Worm (Caenorhabditis elegans) whole organism, L1 larva: ENCODE data around the gene C33D9.13.

Experiments
- C04F5.9 ChIP-seq: sonication (generic microtip); optimal IDR thresholded peaks from 2 replicates; lab custom pipeline; 2016; ENCODE audit warnings: missing genetic modification characterization, missing compliant biosample characterization
- aha-1 ChIP-seq: fragments of 150-350 bp; optimal IDR thresholded peaks from 2 replicates; lab custom pipeline; 2014; ENCODE audit warnings: missing biosample characterization, missing genetic modification characterization
- aly-2 ChIP-seq: fragments of 150-350 bp; optimal IDR thresholded peaks from 2 replicates; lab custom pipeline; 2014; ENCODE audit warnings: missing biosample characterization, missing genetic modification characterization
- ama-1 ChIP-seq: fragments of 150-350 bp; optimal IDR thresholded peaks from 2 replicates; lab custom pipeline; 2014
- ceh-63 ChIP-seq: fragments of 200-800 bp; sonication (Bioruptor generic); optimal IDR thresholded peaks from 2 replicates; lab custom pipeline; 2018; ENCODE audit warnings: mild to moderate bottlenecking, missing genetic modification characterization, missing compliant biosample characterization
- ceh-8 ChIP-seq: fragments of 200-800 bp; sonication (Bioruptor generic); optimal IDR thresholded peaks from 2 replicates; lab custom pipeline; 2018; ENCODE audit warnings: mild to moderate bottlenecking, missing genetic modification characterization, moderate library complexity, missing compliant biosample characterization
- ceh-82 ChIP-seq, 3 experiments: fragments of 150-350 bp in 1 of 3; sonication (generic microtip) in 2 of 3; optimal IDR thresholded peaks; 2 replicates each; lab custom pipeline; 2014 to 2017; ENCODE audit warnings: missing biosample characterization in 3 of 3, missing genetic modification characterization in 3 of 3
- ceh-88 ChIP-seq: fragments of 200-800 bp; sonication (Bioruptor generic); IDR thresholded peaks from 2 replicates; pipeline ENCODE4 v1.3.6; 2022; ENCODE audit warnings: missing genetic modification characterization, missing compliant biosample characterization
- ceh-90 ChIP-seq: sonication (generic microtip); optimal IDR thresholded peaks from 2 replicates; lab custom pipeline; 2016; ENCODE audit warnings: missing genetic modification characterization, missing compliant biosample characterization
- ces-1 ChIP-seq: fragments of 150-350 bp; optimal IDR thresholded peaks from 2 replicates; lab custom pipeline; 2014; ENCODE audit warnings: missing biosample characterization, missing genetic modification reagents, missing genetic modification characterization
- efl-1 ChIP-seq, 4 experiments: fragments of 150-350 bp; optimal IDR thresholded peaks in 3 of 4; peaks in 1 of 4; 1 replicate in 1 of 4; 2 replicates in 3 of 4; lab custom pipeline; 2014; ENCODE audit warnings: missing biosample characterization in 2 of 4, missing genetic modification characterization in 2 of 4, missing genetic modification reagents in 2 of 4
- egl-13 ChIP-seq: sonication (generic microtip); optimal IDR thresholded peaks from 2 replicates; lab custom pipeline; 2016; ENCODE audit warnings: missing genotype, missing genetic modification reagents, missing genetic modification characterization, missing compliant biosample characterization
- elt-2 ChIP-seq: sonication (generic microtip); optimal IDR thresholded peaks from 2 replicates; lab custom pipeline; 2016; ENCODE audit warnings: missing genetic modification characterization, mild to moderate bottlenecking, inconsistent platforms, missing compliant biosample characterization, missing genetic modification reagents
- fkh-10 ChIP-seq: sonication (generic microtip); optimal IDR thresholded peaks from 2 replicates; lab custom pipeline; 2017; ENCODE audit warnings: missing biosample characterization, missing genetic modification reagents, missing genetic modification characterization
- fkh-4 ChIP-seq: sonication (generic microtip); optimal IDR thresholded peaks from 2 replicates; lab custom pipeline; 2016; ENCODE audit warnings: missing compliant biosample characterization, missing genetic modification characterization, borderline replicate concordance
- fkh-8 ChIP-seq: sonication (generic microtip); optimal IDR thresholded peaks from 2 replicates; lab custom pipeline; 2016; ENCODE audit warnings: mild to moderate bottlenecking, missing genetic modification characterization, missing compliant biosample characterization
- fos-1 ChIP-seq: fragments of 150-350 bp; optimal IDR thresholded peaks from 2 replicates; lab custom pipeline; 2014; ENCODE audit warnings: missing biosample characterization, missing genetic modification characterization
- hlh-17 ChIP-seq: fragments of 200-800 bp; sonication (Bioruptor generic); optimal IDR thresholded peaks from 2 replicates; lab custom pipeline; 2018; ENCODE audit warnings: missing genetic modification characterization, mild to moderate bottlenecking, missing compliant biosample characterization, moderate library complexity, borderline replicate concordance
- hlh-4 ChIP-seq: sonication (generic microtip); optimal IDR thresholded peaks from 2 replicates; lab custom pipeline; 2016; ENCODE audit warnings: mild to moderate bottlenecking, missing genetic modification characterization, missing compliant biosample characterization
- hpl-2 ChIP-seq: fragments of 150-350 bp; optimal IDR thresholded peaks from 2 replicates; lab custom pipeline; 2014; ENCODE audit warnings: missing biosample characterization, missing genetic modification reagents, missing genetic modification characterization
- irx-1 ChIP-seq: sonication (generic microtip); optimal IDR thresholded peaks from 2 replicates; lab custom pipeline; 2016; ENCODE audit warnings: missing genetic modification characterization, missing compliant biosample characterization
- lin-14 ChIP-seq: fragments of 200-800 bp; sonication (Bioruptor generic); optimal IDR thresholded peaks from 2 replicates; lab custom pipeline; 2018; ENCODE audit warnings: mild to moderate bottlenecking, missing genetic modification characterization, moderate library complexity, missing compliant biosample characterization
- lin-39 ChIP-seq: fragments of 150-350 bp; optimal IDR thresholded peaks from 2 replicates; lab custom pipeline; 2014; ENCODE audit warnings: missing biosample characterization, missing genetic modification reagents, missing genetic modification characterization
- lir-3 ChIP-seq: sonication (generic microtip); optimal IDR thresholded peaks from 2 replicates; lab custom pipeline; 2016; ENCODE audit warnings: mild to moderate bottlenecking, missing genetic modification characterization, moderate library complexity, missing compliant biosample characterization; ENCODE audit not compliant: poor library complexity
- nhr-20 ChIP-seq: sonication (generic microtip); optimal IDR thresholded peaks from 2 replicates; lab custom pipeline; 2016; ENCODE audit warnings: mild to moderate bottlenecking, missing genetic modification characterization, missing compliant biosample characterization
- nhr-76 ChIP-seq: sonication (generic microtip); optimal IDR thresholded peaks from 2 replicates; lab custom pipeline; 2017; ENCODE audit warnings: missing biosample characterization, missing genetic modification characterization
- nhr-84 ChIP-seq: sonication (generic microtip); optimal IDR thresholded peaks from 2 replicates; lab custom pipeline; 2017; ENCODE audit warnings: missing biosample characterization, missing genetic modification characterization
- pax-3 ChIP-seq: fragments of 200-800 bp; sonication (Bioruptor generic); optimal IDR thresholded peaks from 2 replicates; lab custom pipeline; 2018; ENCODE audit warnings: mild to moderate bottlenecking, missing genetic modification characterization, moderate library complexity, missing compliant biosample characterization
- snu-23 ChIP-seq: sonication (generic microtip); optimal IDR thresholded peaks from 2 replicates; lab custom pipeline; 2016; ENCODE audit warnings: missing genetic modification characterization, missing compliant biosample characterization
- sox-4 ChIP-seq: sonication (generic microtip); optimal IDR thresholded peaks from 2 replicates; lab custom pipeline; 2016; ENCODE audit warnings: missing genetic modification characterization, missing compliant biosample characterization
- sptf-1 ChIP-seq: fragments of 150-350 bp; optimal IDR thresholded peaks from 2 replicates; lab custom pipeline; 2014; ENCODE audit warnings: missing biosample characterization, missing genetic modification characterization
- sup-37 ChIP-seq: fragments of 200-800 bp; sonication (Bioruptor generic); optimal IDR thresholded peaks from 2 replicates; lab custom pipeline; 2018; ENCODE audit warnings: mild to moderate bottlenecking, missing genetic modification characterization, missing compliant biosample characterization
- swsn-7 ChIP-seq: sonication (generic microtip); optimal IDR thresholded peaks from 2 replicates; lab custom pipeline; 2016; ENCODE audit warnings: missing genetic modification characterization, missing compliant biosample characterization
- tbx-2 ChIP-seq: sonication (generic microtip); optimal IDR thresholded peaks from 2 replicates; lab custom pipeline; 2016; ENCODE audit warnings: missing genetic modification characterization, missing compliant biosample characterization
- tlp-1 ChIP-seq: fragments of 150-350 bp; optimal IDR thresholded peaks from 2 replicates; lab custom pipeline; 2014; ENCODE audit warnings: missing biosample characterization, missing genetic modification characterization
- unc-130 ChIP-seq: fragments of 150-350 bp; optimal IDR thresholded peaks from 2 replicates; lab custom pipeline; 2017; ENCODE audit warnings: missing biosample characterization, missing genetic modification characterization, inconsistent platforms
- unc-30 ChIP-seq: sonication (generic microtip); optimal IDR thresholded peaks from 2 replicates; lab custom pipeline; 2017; ENCODE audit warnings: missing biosample characterization, missing genetic modification characterization
- unc-98 ChIP-seq: fragments of 200-800 bp; sonication (Bioruptor generic); IDR thresholded peaks from 2 replicates; pipeline ENCODE4 v1.3.6; 2022; ENCODE audit warnings: missing genetic modification characterization, missing compliant biosample characterization
- ztf-11 ChIP-seq, 2 experiments: sonication (generic microtip); optimal IDR thresholded peaks; 2 replicates each; lab custom pipeline; 2016 to 2017; ENCODE audit warnings: missing genetic modification characterization in 2 of 2, missing biosample characterization in 1 of 2, missing compliant biosample characterization in 1 of 2

C33D9.13 gene

ce11 chrIV:8754727-8755126 is 30.4 kb downstream of the C33D9.13 start, which contains the start of gene elli-1:
TSS of gene elli-1 (minus strand) at chrIV:8754827.
- TF ChIP-seq efl-1 (optimal IDR thresholded peaks at IDR 0.05; lab: Kevin White, UChicago) (no peak), efl-1 (GFP tag; optimal IDR thresholded peaks at IDR 0.05 in 1 of 2; lab: Kevin White, UChicago) (peak in 1 of 2 experiments; percentile 28), unc-98 (no peak)
- TF ChIP-seq, all 84 proteins: peak for 1

ce11 chrIV:8754146-8754545 is 30.9 kb downstream of the C33D9.13 start:
- TF ChIP-seq swsn-7 (tag; lab: Kevin White, UChicago): no peak
- TF ChIP-seq ceh-8 (GFP tag; lab: Kevin White, UChicago): no peak
- TF ChIP-seq hpl-2: no peak

DNA sequence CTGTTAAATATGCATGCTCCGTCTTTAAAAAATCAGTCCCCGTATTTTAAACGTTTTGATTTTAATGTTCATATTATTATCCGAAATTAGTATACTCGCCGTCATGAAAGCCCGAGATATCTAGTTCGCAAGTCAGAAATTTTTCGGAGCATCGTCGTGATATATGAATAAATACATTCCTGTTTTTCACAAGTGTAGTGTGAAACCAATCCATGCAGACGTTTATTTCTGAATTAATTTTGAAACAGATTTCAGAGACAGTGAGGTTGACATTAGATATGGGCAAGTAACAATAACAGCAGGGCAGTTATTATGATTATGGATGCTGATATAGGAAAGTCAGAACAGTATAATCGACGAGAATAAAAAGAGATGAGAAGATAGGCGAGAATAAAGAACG is 32.6 kb downstream of the C33D9.13 start:
- no peak for TF ChIP-seq ces-1 (GFP tag; lab: Kevin White, UChicago)
- TF ChIP-seq aly-2 (tag; lab: Kevin White, UChicago): no peak
- TF ChIP-seq aha-1 (tag; lab: Kevin White, UChicago): no peak
- TF ChIP-seq ama-1: no peak
- TF ChIP-seq nhr-76: no peak
- no peak for TF ChIP-seq ceh-82 (tag; optimal IDR thresholded peaks at IDR 0.05; lab: Kevin White, UChicago)
- TF ChIP-seq tbx-2 (tag; lab: Kevin White, UChicago): no peak

DNA sequence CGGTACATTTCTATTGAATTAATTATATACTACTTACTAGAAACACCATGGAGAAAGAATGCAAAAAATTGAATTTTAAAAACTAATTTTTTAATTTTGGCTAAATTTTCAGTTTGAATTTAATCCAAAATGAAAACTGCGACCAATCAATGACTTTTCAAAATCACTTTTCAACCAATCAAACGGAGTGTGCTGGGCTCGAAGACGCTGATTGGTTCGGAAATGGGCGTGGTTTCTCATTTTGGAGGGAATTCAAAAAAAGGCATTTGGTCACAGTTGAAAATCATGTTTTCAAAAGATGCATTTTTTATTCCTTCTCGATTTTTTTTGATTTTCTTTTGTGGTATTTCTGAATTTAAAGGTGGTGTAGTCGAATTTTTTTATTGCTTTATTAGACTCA is 36.1 kb downstream of the C33D9.13 start:
- TF ChIP-seq efl-1 (optimal IDR thresholded peaks at IDR 0.05; lab: Kevin White, UChicago) (no peak), efl-1 (GFP tag; optimal IDR thresholded peaks at IDR 0.05 in 1 of 2; lab: Kevin White, UChicago) (peak in 1 of 2 experiments; percentile 24), C04F5.9 (tag; lab: Kevin White, UChicago) (no peak)
- TF ChIP-seq, all 84 proteins: peak for 1

DNA sequence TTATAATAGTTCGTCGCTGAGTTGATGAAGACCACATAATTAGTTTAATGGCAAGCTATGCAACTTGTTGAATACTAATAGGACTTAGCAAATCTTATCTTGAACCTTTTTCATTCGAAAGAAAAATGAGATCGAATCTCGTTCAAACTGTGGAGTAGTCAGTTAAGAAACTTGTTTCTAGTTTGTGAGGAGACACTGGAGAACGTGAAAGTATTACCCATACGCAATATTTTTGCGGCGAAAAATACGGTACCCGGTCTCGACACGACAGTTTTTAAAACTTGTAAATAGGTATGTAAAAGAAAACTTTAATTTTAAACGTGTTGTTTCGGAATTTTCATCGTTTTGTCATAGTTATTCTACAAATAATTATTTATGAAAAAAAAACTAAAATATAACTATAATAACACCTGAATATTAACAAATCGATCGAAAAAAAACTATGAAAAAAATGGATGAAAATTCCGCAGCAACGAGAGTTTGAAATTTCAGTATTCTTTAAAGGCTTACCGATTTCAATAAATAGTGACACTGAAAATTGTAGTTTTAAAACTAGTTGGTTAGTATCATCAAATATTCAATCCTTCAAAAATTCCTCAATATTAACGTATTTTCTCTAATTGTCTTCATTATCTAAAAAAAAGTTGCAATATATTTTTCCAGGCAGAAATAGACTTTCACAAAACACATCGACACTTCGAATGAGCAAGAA is 39.3 kb downstream of the C33D9.13 start, which contains the start of the genes F20C5.7 and parg-1:
F20C5.7 (minus strand) TSS at position 101 of the 712 bp plus-strand sequence.
parg-1 (plus strand) TSS at position 662 of the 712 bp plus-strand sequence.
- TF ChIP-seq sup-37 (GFP tag; lab: Kevin White, UChicago) (no peak), swsn-7 (tag; lab: Kevin White, UChicago) (no peak), ztf-11 (tag; optimal IDR thresholded peaks at IDR 0.05; lab: Kevin White, UChicago) (no peak), sptf-1 (tag; lab: Kevin White, UChicago) (no peak), snu-23 (GFP tag; lab: Kevin White, UChicago) (no peak), tlp-1 (tag; lab: Kevin White, UChicago) (no peak), unc-30 (tag; lab: Kevin White, UChicago) (no peak), lir-3 (tag; lab: Kevin White, UChicago) (no peak), C04F5.9 (tag; lab: Kevin White, UChicago) (no peak), ceh-88 (GFP tag; lab: Robert Waterston, UW) (no peak), hlh-17 (no peak), fkh-10 (GFP tag; lab: Kevin White, UChicago) (no peak), aha-1 (tag; lab: Kevin White, UChicago) (no peak), ceh-82 (tag; optimal IDR thresholded peaks at IDR 0.05; lab: Kevin White, UChicago) (no peak), nhr-84 (no peak), fkh-4 (no peak), irx-1 (tag; lab: Kevin White, UChicago) (no peak)

ce11 chrIV:8743654-8744332 is 41.3 kb downstream of the C33D9.13 start, which contains the start of gene F21D5.7:
TSS of gene F21D5.7 (minus strand) at chrIV:8743704.
- TF ChIP-seq tbx-2 (tag; lab: Kevin White, UChicago) (peak; percentile 83), pax-3 (tag; lab: Kevin White, UChicago) (no peak), fkh-8 (tag; lab: Kevin White, UChicago) (peak; percentile 46), lin-14 (GFP tag; lab: Kevin White, UChicago) (peak; percentile 87), sup-37 (GFP tag; lab: Kevin White, UChicago) (no peak), hlh-17 (no peak), fkh-4 (no peak), lin-39 (tag; lab: Kevin White, UChicago) (peak; percentile 79), ceh-90 (tag; lab: Kevin White, UChicago) (no peak), fos-1 (tag; lab: Kevin White, UChicago) (peak; percentile 58), ceh-63 (GFP tag; lab: Kevin White, UChicago) (no peak), sox-4 (tag; lab: Kevin White, UChicago) (peak; percentile 23), unc-98 (no peak), lir-3 (tag; lab: Kevin White, UChicago) (peak; percentile 46), nhr-20 (tag; lab: Kevin White, UChicago) (peak; percentile 83), unc-130 (tag; lab: Kevin White, UChicago) (peak; percentile 60), egl-13 (tag; lab: Kevin White, UChicago) (peak; percentile 66), hlh-4 (no peak), elt-2 (tag; lab: Kevin White, UChicago) (peak; percentile 81)
